Fruit fly (Drosophila melanogaster): Measurements from ENCODE around the gene janA.
A peak's percentile ranks its signal among the peaks of the same experiment; 100 is the strongest.

Gene janA

dm6 chr3R:30066004-30066403, 26.7 kb upstream of the janA start:
- TF ChIP-seq EcR (GFP tag; optimal IDR thresholded peaks at IDR 0.05) (peak; percentile 83), CG8301 (tag; optimal IDR thresholded peaks at IDR 0.05) (no peak), gl (tag; optimal IDR thresholded peaks at IDR 0.05) (no peak), CG34367 (tag; optimal IDR thresholded peaks at IDR 0.05) (no peak), CG10348 (GFP tag; IDR thresholded peaks at IDR 0.05) (no peak), Pif1A (GFP tag; optimal IDR thresholded peaks at IDR 0.05) (no peak)

dm6 chr3R:30063704-30064103, 24.4 kb upstream of the janA start:
- no peak for TF ChIP-seq Pif1A (GFP tag; optimal IDR thresholded peaks at IDR 0.05)
- TF ChIP-seq CG12605 (GFP tag; IDR thresholded peaks at IDR 0.05) = no peak
- no peak for TF ChIP-seq EcR (GFP tag; optimal IDR thresholded peaks at IDR 0.05)
- TF ChIP-seq rn (GFP tag; IDR thresholded peaks at IDR 0.05) = no peak
- TF ChIP-seq Pif1B (GFP tag; optimal IDR thresholded peaks at IDR 0.05) = no peak
- no peak for TF ChIP-seq Snoo (tag; optimal IDR thresholded peaks at IDR 0.05)
- no peak for TF ChIP-seq CG13204 (GFP tag; optimal IDR thresholded peaks at IDR 0.05)

- TF ChIP-seq CG9948 (tag; optimal IDR thresholded peaks at IDR 0.05) = no peak
- TF ChIP-seq CG8301 (tag; optimal IDR thresholded peaks at IDR 0.05) = no peak
- TF ChIP-seq CG8159 (tag; optimal IDR thresholded peaks at IDR 0.05) = no peak
- peak; percentile 1 for TF ChIP-seq EcR (GFP tag; optimal IDR thresholded peaks at IDR 0.05)
- TF ChIP-seq CG15710 (tag; optimal IDR thresholded peaks at IDR 0.05) = no peak
- no peak for TF ChIP-seq fd96Ca (GFP tag; IDR thresholded peaks at IDR 0.05)
These were observed 23.2 kb upstream of the janA start for dm6 chr3R:30062543-30062942.

dm6 chr3R:30061980-30062379, 22.6 kb upstream of the janA start:
- TF ChIP-seq CG8159 (tag; optimal IDR thresholded peaks at IDR 0.05) = no peak
- TF ChIP-seq Snoo (tag; optimal IDR thresholded peaks at IDR 0.05) = no peak
- no peak for TF ChIP-seq rn (GFP tag; IDR thresholded peaks at IDR 0.05)
- TF ChIP-seq D1 (tag; optimal IDR thresholded peaks at IDR 0.05) = no peak
- no peak for TF ChIP-seq CG15710 (tag; optimal IDR thresholded peaks at IDR 0.05)
- TF ChIP-seq CG9948 (tag; optimal IDR thresholded peaks at IDR 0.05) = no peak
- no peak for TF ChIP-seq CG32121 (GFP tag; IDR thresholded peaks at IDR 0.05)
- no peak for TF ChIP-seq CG8301 (tag; optimal IDR thresholded peaks at IDR 0.05)
- TF ChIP-seq CG4496 (GFP tag; IDR thresholded peaks at IDR 0.05) = no peak
- no peak for TF ChIP-seq CG10348 (GFP tag; IDR thresholded peaks at IDR 0.05)

- TF ChIP-seq CG4496 (GFP tag; IDR thresholded peaks at IDR 0.05) = peak; percentile 96
- TF ChIP-seq CG32121 (GFP tag; IDR thresholded peaks at IDR 0.05) = peak; percentile 94
- peak; percentile 87 for TF ChIP-seq CG8301 (tag; optimal IDR thresholded peaks at IDR 0.05)
- TF ChIP-seq D1 (tag; optimal IDR thresholded peaks at IDR 0.05) = peak; percentile 83
- TF ChIP-seq CG17806 (tag; optimal IDR thresholded peaks at IDR 0.05) = peak; percentile 95
- TF ChIP-seq CG8159 (tag; optimal IDR thresholded peaks at IDR 0.05) = peak; percentile 94
- TF ChIP-seq CG10348 (GFP tag; IDR thresholded peaks at IDR 0.05) = peak; percentile 40; the same call in 1 of the 2 replicates
- peak; percentile 89 for TF ChIP-seq CG15710 (tag; optimal IDR thresholded peaks at IDR 0.05)
- peak; percentile 85 for TF ChIP-seq gl (tag; optimal IDR thresholded peaks at IDR 0.05)
- TF ChIP-seq CG13204 (GFP tag; optimal IDR thresholded peaks at IDR 0.05) = peak; percentile 67
- peak; percentile 95 for TF ChIP-seq Snoo (tag; optimal IDR thresholded peaks at IDR 0.05)
- peak; percentile 41 for TF ChIP-seq EcR (GFP tag; optimal IDR thresholded peaks at IDR 0.05)
- peak; percentile 92 for TF ChIP-seq fd96Ca (GFP tag; IDR thresholded peaks at IDR 0.05)
- TF ChIP-seq Ets98B (GFP tag; IDR thresholded peaks at IDR 0.05) = peak; percentile 96
- peak; percentile 86 for TF ChIP-seq CG9948 (tag; optimal IDR thresholded peaks at IDR 0.05)
- TF ChIP-seq Pif1B (GFP tag; optimal IDR thresholded peaks at IDR 0.05) = peak; percentile 96
- TF ChIP-seq CG14655 (GFP tag; optimal IDR thresholded peaks at IDR 0.05) = peak; percentile 83
- TF ChIP-seq CG34367 (tag; optimal IDR thresholded peaks at IDR 0.05) = peak; percentile 81
- peak; percentile 91 for TF ChIP-seq rn (GFP tag; IDR thresholded peaks at IDR 0.05)
- TF ChIP-seq CG12605 (GFP tag; IDR thresholded peaks at IDR 0.05) = peak; percentile 92
- TF ChIP-seq Pif1A (GFP tag; optimal IDR thresholded peaks at IDR 0.05) = peak; percentile 95
These were observed 21.8 kb upstream of the janA start for dm6 chr3R:30061154-30061482.

dm6 chr3R:30060451-30061153, 21.3 kb upstream of the janA start:
- TF ChIP-seq CG14655 (GFP tag; optimal IDR thresholded peaks at IDR 0.05) (no peak), CG15710 (tag; optimal IDR thresholded peaks at IDR 0.05) (no peak), CG13204 (GFP tag; optimal IDR thresholded peaks at IDR 0.05) (no peak), D1 (tag; optimal IDR thresholded peaks at IDR 0.05) (no peak), gl (tag; optimal IDR thresholded peaks at IDR 0.05) (no peak), CG12605 (GFP tag; IDR thresholded peaks at IDR 0.05) (no peak), rn (GFP tag; IDR thresholded peaks at IDR 0.05) (no peak), EcR (GFP tag; optimal IDR thresholded peaks at IDR 0.05) (no peak), CG8301 (tag; optimal IDR thresholded peaks at IDR 0.05) (no peak), CG9948 (tag; optimal IDR thresholded peaks at IDR 0.05) (no peak), CG32121 (GFP tag; IDR thresholded peaks at IDR 0.05) (no peak), CG8159 (tag; optimal IDR thresholded peaks at IDR 0.05) (no peak), Pif1A (GFP tag; optimal IDR thresholded peaks at IDR 0.05) (no peak), Snoo (tag; optimal IDR thresholded peaks at IDR 0.05) (no peak), Ets98B (GFP tag; IDR thresholded peaks at IDR 0.05) (no peak), fd96Ca (GFP tag; IDR thresholded peaks at IDR 0.05) (no peak), CG34367 (tag; optimal IDR thresholded peaks at IDR 0.05) (no peak), CG17806 (tag; optimal IDR thresholded peaks at IDR 0.05) (no peak), CG4496 (GFP tag; IDR thresholded peaks at IDR 0.05) (no peak; the same call in 2 of the 3 replicates)
